In genomic region chrX:6849178-6849956, dm6 we compare ENCODE assay signal across 1 fruit fly cellular context.
TF ChIP-seq lines count a peak whose summit lies in the region.

Cht11 (minus strand) TSS chrX:6849517.
CG4558 (plus strand) TSS chrX:6849770.

TF ChIP-seq in whole organism, embryonic, 481 proteins besides CTCF, POLR2A, EP300 and RAD21 (continued from another document and continues in another):
- TF ChIP-seq Hmr (GFP tag; optimal IDR thresholded peaks at IDR 0.05; lab: Kevin White, UChicago): peak; percentile 83
- peak; percentile 87 for TF ChIP-seq CG7839 (tag; optimal IDR thresholded peaks at IDR 0.05; lab: Kevin White, UChicago)
- TF ChIP-seq fd64A (GFP tag; optimal IDR thresholded peaks at IDR 0.05; lab: Kevin White, UChicago): no peak
- no peak for TF ChIP-seq CG8359 (GFP tag; optimal IDR thresholded peaks at IDR 0.05; lab: Kevin White, UChicago; ENCODE audit: borderline replicate concordance)
- no peak for TF ChIP-seq CG15479 (GFP tag; optimal IDR thresholded peaks at IDR 0.05; lab: Kevin White, UChicago)
- peak; percentile 23 for TF ChIP-seq pfk (GFP tag; optimal IDR thresholded peaks at IDR 0.05; lab: Kevin White, UChicago)
- TF ChIP-seq slbo (GFP tag; IDR thresholded peaks at IDR 0.05; lab: Robert Waterston, UW): peak; percentile 91
- peak; percentile 31 for TF ChIP-seq CG6654 (GFP tag; optimal IDR thresholded peaks at IDR 0.05; lab: Kevin White, UChicago)
- peak; percentile 76 for TF ChIP-seq CG10209 (GFP tag; optimal IDR thresholded peaks at IDR 0.05; lab: Kevin White, UChicago)
- peak; percentile 71 for TF ChIP-seq fd96Cb (tag; optimal IDR thresholded peaks at IDR 0.05; lab: Kevin White, UChicago)
- no peak for TF ChIP-seq emc (GFP tag; optimal IDR thresholded peaks at IDR 0.05; lab: Kevin White, UChicago)
- peak; percentile 85 for TF ChIP-seq phol (tag; optimal IDR thresholded peaks at IDR 0.05; lab: Kevin White, UChicago)
- peak; percentile 60 for TF ChIP-seq Usf (GFP tag; optimal IDR thresholded peaks at IDR 0.05; lab: Kevin White, UChicago)
- no peak for TF ChIP-seq CG10565 (GFP tag; optimal IDR thresholded peaks at IDR 0.05; lab: Kevin White, UChicago)
- peak; percentile 78 for TF ChIP-seq ken (GFP tag; IDR thresholded peaks at IDR 0.05; lab: Robert Waterston, UW)
- no peak for TF ChIP-seq maf-S (GFP tag; optimal IDR thresholded peaks at IDR 0.05; lab: Kevin White, UChicago)
- peak; percentile 72 for TF ChIP-seq nerfin-1 (tag; optimal IDR thresholded peaks at IDR 0.05; lab: Kevin White, UChicago)
- TF ChIP-seq dan (GFP tag; IDR thresholded peaks at IDR 0.05; lab: Robert Waterston, UW): no peak
- peak; percentile 72; the same call in 1 of the 2 replicates for TF ChIP-seq Drgx (GFP tag; IDR thresholded peaks at IDR 0.05; lab: Robert Waterston, UW)
- peak; percentile 62 for TF ChIP-seq zen (tag; optimal IDR thresholded peaks at IDR 0.05; lab: Kevin White, UChicago)
- TF ChIP-seq slp2 (GFP tag; optimal IDR thresholded peaks at IDR 0.05; lab: Kevin White, UChicago): peak; percentile 44
- no peak for TF ChIP-seq luna (GFP tag; optimal IDR thresholded peaks at IDR 0.05; lab: Kevin White, UChicago)
- peak; percentile 64; the same call in 3 of the 4 replicates for TF ChIP-seq Dll (GFP tag; IDR thresholded peaks at IDR 0.05; lab: Robert Waterston, UW; ENCODE audit: partially characterized antibody)
- no peak for TF ChIP-seq sc (optimal IDR thresholded peaks at IDR 0.05; lab: Kevin White, UChicago)
- TF ChIP-seq sc (GFP tag; optimal IDR thresholded peaks at IDR 0.05; lab: Kevin White, UChicago): peak; percentile 50
- peak; percentile 71 for TF ChIP-seq BtbVII (GFP tag; optimal IDR thresholded peaks at IDR 0.05; lab: Kevin White, UChicago)
- TF ChIP-seq yki (optimal IDR thresholded peaks at IDR 0.05; lab: Kevin White, UChicago): no peak
- TF ChIP-seq CG9609 (GFP tag; optimal IDR thresholded peaks at IDR 0.05; lab: Kevin White, UChicago): peak; percentile 39
- TF ChIP-seq CG12391 (tag; optimal IDR thresholded peaks at IDR 0.05; lab: Kevin White, UChicago): peak; percentile 89
- peak; percentile 16 for TF ChIP-seq Side (GFP tag; optimal IDR thresholded peaks at IDR 0.05; lab: Kevin White, UChicago)
- TF ChIP-seq bowl (GFP tag; IDR thresholded peaks at IDR 0.05; lab: Robert Waterston, UW): no peak
- TF ChIP-seq kah (GFP tag; optimal IDR thresholded peaks at IDR 0.05; lab: Kevin White, UChicago): peak; percentile 33
- 0 out of 2 replicates have a peak, but pooled peaks have one; percentile 38 for TF ChIP-seq inv (GFP tag; IDR thresholded peaks at IDR 0.05; lab: Robert Waterston, UW; ENCODE audit: partially characterized antibody)
- TF ChIP-seq kni (GFP tag; optimal IDR thresholded peaks at IDR 0.05; lab: Kevin White, UChicago): peak; percentile 12
- TF ChIP-seq Dek (tag; optimal IDR thresholded peaks at IDR 0.05; lab: Kevin White, UChicago): peak; percentile 80
- TF ChIP-seq Xrp1 (GFP tag; IDR thresholded peaks at IDR 0.05; lab: Robert Waterston, UW): peak; percentile 88
- TF ChIP-seq MBD-R2 (GFP tag; IDR thresholded peaks at IDR 0.05; lab: Robert Waterston, UW): peak; percentile 89
- peak; percentile 50; the same call in 1 of the 2 replicates for TF ChIP-seq Oaz (GFP tag; IDR thresholded peaks at IDR 0.05; lab: Robert Waterston, UW)
- TF ChIP-seq CG10959 (GFP tag; IDR thresholded peaks at IDR 0.05; lab: Robert Waterston, UW): peak; percentile 38; the same call in 1 of the 2 replicates
- TF ChIP-seq bab2 (GFP tag; optimal IDR thresholded peaks at IDR 0.05; lab: Kevin White, UChicago): peak; percentile 47
- no peak for TF ChIP-seq mld (GFP tag; IDR thresholded peaks at IDR 0.05; lab: Robert Waterston, UW; ENCODE audit: partially characterized antibody)
- TF ChIP-seq CG3281 (GFP tag; optimal IDR thresholded peaks at IDR 0.05; lab: Kevin White, UChicago): peak; percentile 77
- TF ChIP-seq zfh2 (GFP tag; optimal IDR thresholded peaks at IDR 0.05; lab: Kevin White, UChicago): peak; percentile 72
- peak; percentile 67 for TF ChIP-seq CG33557 (GFP tag; optimal IDR thresholded peaks at IDR 0.05; lab: Kevin White, UChicago)
- peak; percentile 84 for TF ChIP-seq CG17361 (GFP tag; IDR thresholded peaks at IDR 0.05; lab: Robert Waterston, UW)
- peak; percentile 45; the same call in 1 of the 2 replicates for TF ChIP-seq Doc2 (GFP tag; IDR thresholded peaks at IDR 0.05; lab: Robert Waterston, UW)
- TF ChIP-seq CG6813 (GFP tag; optimal IDR thresholded peaks at IDR 0.05; lab: Kevin White, UChicago): peak; percentile 56
- peak; percentile 22 for TF ChIP-seq gfzf (GFP tag; optimal IDR thresholded peaks at IDR 0.05; lab: Kevin White, UChicago)
- TF ChIP-seq oc (tag; optimal IDR thresholded peaks at IDR 0.05; lab: Kevin White, UChicago): peak; percentile 57
- TF ChIP-seq odd (GFP tag; optimal IDR thresholded peaks at IDR 0.05; lab: Kevin White, UChicago): peak; percentile 65
- peak; percentile 67; the same call in 1 of the 2 replicates for TF ChIP-seq ttk (GFP tag; IDR thresholded peaks at IDR 0.05; lab: Robert Waterston, UW)
- peak; percentile 96 for TF ChIP-seq CG7928 (GFP tag; optimal IDR thresholded peaks at IDR 0.05; lab: Kevin White, UChicago)
- TF ChIP-seq CG11085 (GFP tag; IDR thresholded peaks at IDR 0.05; lab: Robert Waterston, UW): peak; percentile 68
- peak; percentile 78 for TF ChIP-seq bcd (GFP tag; optimal IDR thresholded peaks at IDR 0.05; lab: Kevin White, UChicago)
- peak; percentile 20 for TF ChIP-seq CG17802 (tag; optimal IDR thresholded peaks at IDR 0.05; lab: Kevin White, UChicago)
- TF ChIP-seq pum (GFP tag; optimal IDR thresholded peaks at IDR 0.05; lab: Kevin White, UChicago): peak; percentile 79
- TF ChIP-seq ara (GFP tag; IDR thresholded peaks at IDR 0.05; lab: Robert Waterston, UW): peak; percentile 72
- no peak for TF ChIP-seq D (optimal IDR thresholded peaks at IDR 0.05; lab: Kevin White, UChicago)
- TF ChIP-seq D (GFP tag; optimal IDR thresholded peaks at IDR 0.05; lab: Kevin White, UChicago): peak; percentile 81
- TF ChIP-seq gsb-n (tag; optimal IDR thresholded peaks at IDR 0.05; lab: Kevin White, UChicago): peak; percentile 68
- peak; percentile 47 for TF ChIP-seq nom (GFP tag; optimal IDR thresholded peaks at IDR 0.05; lab: Kevin White, UChicago)
- peak in 1 of 2 experiments; percentile 56 for TF ChIP-seq Eip74EF (GFP tag; optimal IDR thresholded peaks at IDR 0.05; lab: Kevin White, UChicago)
- TF ChIP-seq Abd-B (GFP tag; optimal IDR thresholded peaks at IDR 0.05; lab: Kevin White, UChicago): peak; percentile 82
- TF ChIP-seq trem (tag; optimal IDR thresholded peaks at IDR 0.05; lab: Kevin White, UChicago): peak; percentile 77
- peak; percentile 77 for TF ChIP-seq CG10654 (GFP tag; optimal IDR thresholded peaks at IDR 0.05; lab: Kevin White, UChicago)
- no peak for TF ChIP-seq z (GFP tag; IDR thresholded peaks at IDR 0.05; lab: Robert Waterston, UW)
- TF ChIP-seq gro (GFP tag; optimal IDR thresholded peaks at IDR 0.05; lab: Kevin White, UChicago): peak; percentile 49
- TF ChIP-seq CG4282 (GFP tag; optimal IDR thresholded peaks at IDR 0.05; lab: Kevin White, UChicago): peak; percentile 41
- TF ChIP-seq sna (GFP tag; IDR thresholded peaks at IDR 0.05; lab: Robert Waterston, UW; ENCODE audit: partially characterized antibody): 0 out of 2 replicates have a peak, but pooled peaks have one; percentile 14
- TF ChIP-seq Ssrp (tag; optimal IDR thresholded peaks at IDR 0.05; lab: Kevin White, UChicago): peak; percentile 81
- TF ChIP-seq Optix (GFP tag; IDR thresholded peaks at IDR 0.05; lab: Robert Waterston, UW): no peak; the same call in 2 of the 3 replicates
- peak; percentile 82 for TF ChIP-seq CG15269 (tag; optimal IDR thresholded peaks at IDR 0.05; lab: Kevin White, UChicago)
- TF ChIP-seq CG11398 (GFP tag; optimal IDR thresholded peaks at IDR 0.05; lab: Kevin White, UChicago): no peak
- peak; percentile 94 for TF ChIP-seq Med (GFP tag; lab: Kevin White, UChicago)
- TF ChIP-seq tgo (GFP tag; IDR thresholded peaks at IDR 0.05; lab: Robert Waterston, UW): peak; percentile 85
- TF ChIP-seq CG4617 (GFP tag; optimal IDR thresholded peaks at IDR 0.05; lab: Kevin White, UChicago; ENCODE audit: borderline replicate concordance): peak; percentile 80
- peak; percentile 65 for TF ChIP-seq CG30020 (tag; optimal IDR thresholded peaks at IDR 0.05; lab: Kevin White, UChicago)
- TF ChIP-seq chif (GFP tag; optimal IDR thresholded peaks at IDR 0.05; lab: Kevin White, UChicago): peak; percentile 24 to 79
- peak; percentile 26; the same call in 1 of the 2 replicates for TF ChIP-seq ro (GFP tag; IDR thresholded peaks at IDR 0.05; lab: Robert Waterston, UW)
- peak; percentile 62 for TF ChIP-seq CG8290 (GFP tag; optimal IDR thresholded peaks at IDR 0.05; lab: Kevin White, UChicago)
- TF ChIP-seq CG8290 (tag; optimal IDR thresholded peaks at IDR 0.05; lab: Kevin White, UChicago): peak in 1 of 2 experiments; percentile 56
- TF ChIP-seq TFAM (GFP tag; optimal IDR thresholded peaks at IDR 0.05; lab: Kevin White, UChicago): no peak
- no peak for TF ChIP-seq ash1 (GFP tag; optimal IDR thresholded peaks at IDR 0.05; lab: Kevin White, UChicago)
- TF ChIP-seq pnt (GFP tag; optimal IDR thresholded peaks at IDR 0.05; lab: Kevin White, UChicago): peak; percentile 52
- peak; percentile 78 for TF ChIP-seq Max (GFP tag; optimal IDR thresholded peaks at IDR 0.05; lab: Kevin White, UChicago)
- peak; percentile 48 for TF ChIP-seq pzg (GFP tag; optimal IDR thresholded peaks at IDR 0.05; lab: Kevin White, UChicago)
- TF ChIP-seq knrl (GFP tag; IDR thresholded peaks at IDR 0.05; lab: Robert Waterston, UW; ENCODE audit: partially characterized antibody): peak; percentile 44; the same call in 2 of the 3 replicates
- TF ChIP-seq cg (GFP tag; optimal IDR thresholded peaks at IDR 0.05; lab: Kevin White, UChicago): no peak
- TF ChIP-seq CG13894 (tag; optimal IDR thresholded peaks at IDR 0.05; lab: Kevin White, UChicago): peak; percentile 82
- TF ChIP-seq D19B (GFP tag; optimal IDR thresholded peaks at IDR 0.05; lab: Kevin White, UChicago): peak; percentile 60
- peak; percentile 15 for TF ChIP-seq CG12071 (GFP tag; optimal IDR thresholded peaks at IDR 0.05; lab: Kevin White, UChicago)
- peak; percentile 27 for TF ChIP-seq CG15011 (GFP tag; optimal IDR thresholded peaks at IDR 0.05; lab: Kevin White, UChicago)
- peak; percentile 47 for TF ChIP-seq CG8944 (GFP tag; optimal IDR thresholded peaks at IDR 0.05; lab: Kevin White, UChicago)
- TF ChIP-seq Sry-δ (GFP tag; optimal IDR thresholded peaks at IDR 0.05; lab: Kevin White, UChicago): peak; percentile 59
- no peak for TF ChIP-seq NC2α (GFP tag; optimal IDR thresholded peaks at IDR 0.05; lab: Kevin White, UChicago)
- peak; percentile 52 for TF ChIP-seq sqz (GFP tag; optimal IDR thresholded peaks at IDR 0.05; lab: Kevin White, UChicago)
- TF ChIP-seq so (GFP tag; IDR thresholded peaks at IDR 0.05; lab: Robert Waterston, UW): no peak; the same call in 2 of the 3 replicates
- TF ChIP-seq otp (GFP tag; IDR thresholded peaks at IDR 0.05; lab: Robert Waterston, UW): peak; percentile 35; the same call in 1 of the 3 replicates
- TF ChIP-seq dmrt99B (tag; optimal IDR thresholded peaks at IDR 0.05; lab: Kevin White, UChicago): peak; percentile 80
- peak; percentile 62 for TF ChIP-seq Mad (GFP tag; optimal IDR thresholded peaks at IDR 0.05; lab: Kevin White, UChicago)
- peak; percentile 43 for TF ChIP-seq NC2β (GFP tag; optimal IDR thresholded peaks at IDR 0.05; lab: Kevin White, UChicago)
- TF ChIP-seq Jarid2 (GFP tag; optimal IDR thresholded peaks at IDR 0.05; lab: Kevin White, UChicago): peak; percentile 8
- TF ChIP-seq CG30431 (GFP tag; optimal IDR thresholded peaks at IDR 0.05; lab: Kevin White, UChicago): peak; percentile 52
- peak; percentile 11 for TF ChIP-seq CG33213 (GFP tag; optimal IDR thresholded peaks at IDR 0.05; lab: Kevin White, UChicago)
- TF ChIP-seq chn (GFP tag; optimal IDR thresholded peaks at IDR 0.05; lab: Kevin White, UChicago): peak; percentile 79
- TF ChIP-seq CG12942 (GFP tag; optimal IDR thresholded peaks at IDR 0.05; lab: Kevin White, UChicago): peak; percentile 72
- peak; percentile 68 for TF ChIP-seq CG4328 (GFP tag; optimal IDR thresholded peaks at IDR 0.05; lab: Kevin White, UChicago)
- TF ChIP-seq CG34376 (GFP tag; optimal IDR thresholded peaks at IDR 0.05; lab: Kevin White, UChicago): peak; percentile 75
- peak; percentile 91 for TF ChIP-seq Ptx1 (GFP tag; IDR thresholded peaks at IDR 0.05; lab: Robert Waterston, UW)
- peak in 1 of 3 experiments; percentile 2 for TF ChIP-seq Stat92E (GFP tag; optimal IDR thresholded peaks at IDR 0.05; lab: Kevin White, UChicago)
- TF ChIP-seq az2 (GFP tag; optimal IDR thresholded peaks at IDR 0.05; lab: Kevin White, UChicago): peak; percentile 78
- TF ChIP-seq CG30403 (GFP tag; optimal IDR thresholded peaks at IDR 0.05; lab: Kevin White, UChicago): peak; percentile 88
- no peak for TF ChIP-seq Sin3A (optimal IDR thresholded peaks at IDR 0.05; lab: Kevin White, UChicago)
- no peak for TF ChIP-seq CG8089 (GFP tag; optimal IDR thresholded peaks at IDR 0.05; lab: Kevin White, UChicago)
- peak; percentile 36 to 80 for TF ChIP-seq Hr51 (GFP tag; optimal IDR thresholded peaks at IDR 0.05; lab: Kevin White, UChicago)
- TF ChIP-seq CG7786 (GFP tag; optimal IDR thresholded peaks at IDR 0.05; lab: Kevin White, UChicago): peak; percentile 58
- TF ChIP-seq dpn (GFP tag; optimal IDR thresholded peaks at IDR 0.05; lab: Kevin White, UChicago): peak; percentile 63 to 82
- TF ChIP-seq psq (GFP tag; optimal IDR thresholded peaks at IDR 0.05; lab: Kevin White, UChicago): peak; percentile 65
- TF ChIP-seq CG4424 (GFP tag; optimal IDR thresholded peaks at IDR 0.05; lab: Kevin White, UChicago): peak; percentile 75
- 0 out of 3 replicates have a peak, but pooled peaks have one; percentile 45 for TF ChIP-seq CG2199 (GFP tag; IDR thresholded peaks at IDR 0.05; lab: Robert Waterston, UW)
- TF ChIP-seq sr (GFP tag; IDR thresholded peaks at IDR 0.05; lab: Robert Waterston, UW): 0 out of 3 replicates have a peak, but pooled peaks have one; percentile 24
- peak; percentile 69 for TF ChIP-seq HLH4C (GFP tag; IDR thresholded peaks at IDR 0.05; lab: Robert Waterston, UW; ENCODE audit: partially characterized antibody)
- TF ChIP-seq eve (GFP tag; optimal IDR thresholded peaks at IDR 0.05; lab: Kevin White, UChicago): no peak
- peak; percentile 32 for TF ChIP-seq CG7271 (tag; optimal IDR thresholded peaks at IDR 0.05; lab: Kevin White, UChicago)
- peak; percentile 86 for TF ChIP-seq ind (GFP tag; optimal IDR thresholded peaks at IDR 0.05; lab: Kevin White, UChicago)
- no peak for TF ChIP-seq CG7745 (tag; optimal IDR thresholded peaks at IDR 0.05; lab: Kevin White, UChicago)
- peak; percentile 47; the same call in 1 of the 3 replicates for TF ChIP-seq CG6175 (GFP tag; IDR thresholded peaks at IDR 0.05; lab: Robert Waterston, UW)
- peak; percentile 47 for TF ChIP-seq twi (tag; optimal IDR thresholded peaks at IDR 0.05; lab: Kevin White, UChicago)
